Worm (Caenorhabditis elegans) whole organism, L2 larva: ENCODE data around the gene Y41C4A.22.

ENCODE experiments used
- C34F6.9 ChIP-seq: fragments of 150-350 bp; optimal IDR thresholded peaks from 2 replicates; lab custom pipeline; 2014; ENCODE audit warnings: missing biosample characterization, missing genetic modification characterization
- F13H6.1 ChIP-seq: sonication (generic microtip); optimal IDR thresholded peaks from 2 replicates; lab custom pipeline; 2016; ENCODE audit warnings: missing genetic modification characterization, missing compliant biosample characterization
- R02D3.7 ChIP-seq: fragments of 150-350 bp; optimal IDR thresholded peaks from 2 replicates; lab custom pipeline; 2014; ENCODE audit warnings: missing biosample characterization, missing genetic modification characterization
- Y55F3AM.14 ChIP-seq: fragments of 200-800 bp; sonication (Bioruptor generic); optimal IDR thresholded peaks from 2 replicates; lab custom pipeline; 2018; ENCODE audit warnings: mild to moderate bottlenecking, missing genetic modification characterization, missing compliant biosample characterization
- alr-1 ChIP-seq: fragments of 150-350 bp; optimal IDR thresholded peaks from 2 replicates; lab custom pipeline; 2014; ENCODE audit warnings: missing biosample characterization, missing genetic modification characterization
- aly-2 ChIP-seq: fragments of 150-350 bp; optimal IDR thresholded peaks from 2 replicates; lab custom pipeline; 2014; ENCODE audit warnings: missing biosample characterization, missing genetic modification characterization
- blmp-1 ChIP-seq: sonication (generic microtip); optimal IDR thresholded peaks from 2 replicates; lab custom pipeline; 2017; ENCODE audit warnings: missing genetic modification characterization, mild to moderate bottlenecking, missing compliant biosample characterization, antibody characterized with exemption, moderate library complexity; ENCODE audit not compliant: insufficient read depth
- ceh-16 ChIP-seq: fragments of 150-350 bp; optimal IDR thresholded peaks from 2 replicates; lab custom pipeline; 2014; ENCODE audit warnings: missing biosample characterization, missing genetic modification characterization
- ceh-82 ChIP-seq: fragments of 150-350 bp; optimal IDR thresholded peaks from 2 replicates; lab custom pipeline; 2014; ENCODE audit warnings: missing biosample characterization, missing genetic modification characterization
- crh-2 ChIP-seq: sonication (generic microtip); optimal IDR thresholded peaks from 2 replicates; lab custom pipeline; 2017; ENCODE audit warnings: missing biosample characterization, missing genetic modification characterization
- dmd-4 ChIP-seq: sonication (generic microtip); optimal IDR thresholded peaks from 2 replicates; lab custom pipeline; 2017; ENCODE audit warnings: missing biosample characterization, missing genetic modification characterization
- egl-27 ChIP-seq: sonication (generic microtip); optimal IDR thresholded peaks from 3 replicates; lab custom pipeline; 2017; ENCODE audit warnings: missing biosample characterization, missing genetic modification reagents, missing genetic modification characterization
- elt-1 ChIP-seq: fragments of 150-350 bp; optimal IDR thresholded peaks from 2 replicates; lab custom pipeline; 2014; ENCODE audit warnings: missing biosample characterization, missing genetic modification characterization
- elt-3 ChIP-seq: sonication (generic microtip); optimal IDR thresholded peaks from 2 replicates; lab custom pipeline; 2017; ENCODE audit warnings: missing biosample characterization, missing genetic modification characterization
- fos-1 ChIP-seq: fragments of 150-350 bp; optimal IDR thresholded peaks from 2 replicates; lab custom pipeline; 2014; ENCODE audit warnings: missing biosample characterization, missing genetic modification characterization
- lin-11 ChIP-seq: fragments of 150-350 bp; sonication (generic microtip); optimal IDR thresholded peaks from 2 replicates; lab custom pipeline; 2014; ENCODE audit warnings: missing biosample characterization, missing genetic modification characterization, inconsistent platforms, mixed read lengths
- lin-13 ChIP-seq: fragments of 150-350 bp; optimal IDR thresholded peaks from 2 replicates; lab custom pipeline; 2014; ENCODE audit warnings: missing biosample characterization, missing genetic modification reagents, missing genetic modification characterization
- lin-39 ChIP-seq: fragments of 150-350 bp; optimal IDR thresholded peaks from 2 replicates; lab custom pipeline; 2014; ENCODE audit warnings: missing biosample characterization, missing genetic modification reagents, missing genetic modification characterization
- mbf-1 ChIP-seq: sonication (generic microtip); optimal IDR thresholded peaks from 2 replicates; lab custom pipeline; 2017; ENCODE audit warnings: missing biosample characterization, missing genetic modification characterization
- mdl-1 ChIP-seq, 2 experiments: fragments of 150-350 bp in 1 of 2; sonication (generic microtip) in 1 of 2; optimal IDR thresholded peaks; 2 replicates each; lab custom pipeline; 2017; ENCODE audit warnings: missing biosample characterization in 2 of 2, missing genetic modification characterization in 2 of 2
- nhr-11 ChIP-seq: fragments of 150-350 bp; optimal IDR thresholded peaks from 2 replicates; lab custom pipeline; 2014; ENCODE audit warnings: missing biosample characterization, missing genetic modification characterization
- nhr-12 ChIP-seq: fragments of 150-350 bp; optimal IDR thresholded peaks from 2 replicates; lab custom pipeline; 2014; ENCODE audit warnings: missing biosample characterization, missing genetic modification characterization
- nhr-129 ChIP-seq: fragments of 150-350 bp; optimal IDR thresholded peaks from 2 replicates; lab custom pipeline; 2014; ENCODE audit warnings: missing biosample characterization, missing genetic modification characterization
- nhr-21 ChIP-seq: fragments of 150-350 bp; optimal IDR thresholded peaks from 2 replicates; lab custom pipeline; 2014; ENCODE audit warnings: missing biosample characterization, missing genetic modification characterization
- nhr-23 ChIP-seq: fragments of 150-350 bp; optimal IDR thresholded peaks from 2 replicates; lab custom pipeline; 2014; ENCODE audit warnings: missing biosample characterization, missing genetic modification reagents, missing genetic modification characterization
- nhr-6 ChIP-seq: fragments of 150-350 bp; optimal IDR thresholded peaks from 2 replicates; lab custom pipeline; 2014; ENCODE audit warnings: missing biosample characterization, missing genetic modification characterization
- nhr-77 ChIP-seq: fragments of 150-350 bp; optimal IDR thresholded peaks from 2 replicates; lab custom pipeline; 2014; ENCODE audit warnings: missing biosample characterization, missing genetic modification characterization
- peb-1 ChIP-seq: fragments of 150-350 bp; optimal IDR thresholded peaks from 2 replicates; lab custom pipeline; 2014; ENCODE audit warnings: missing biosample characterization, missing genetic modification characterization
- skn-1 ChIP-seq: sonication (generic microtip); optimal IDR thresholded peaks from 2 replicates; lab custom pipeline; 2017; ENCODE audit warnings: missing biosample characterization, missing genetic modification characterization
- sma-3 ChIP-seq: sonication (generic microtip); optimal IDR thresholded peaks from 2 replicates; lab custom pipeline; 2016; ENCODE audit warnings: missing genetic modification reagents, missing genetic modification characterization, missing compliant biosample characterization
- snpc-4 ChIP-seq: fragments of 150-350 bp; optimal IDR thresholded peaks from 2 replicates; lab custom pipeline; 2014; ENCODE audit warnings: missing biosample characterization, missing genetic modification characterization
- unc-39 ChIP-seq: fragments of 150-350 bp; optimal IDR thresholded peaks from 2 replicates; lab custom pipeline; 2014; ENCODE audit warnings: missing biosample characterization, missing genetic modification characterization
- unc-62 ChIP-seq: fragments of 150-350 bp; optimal IDR thresholded peaks from 2 replicates; lab custom pipeline; 2014; ENCODE audit warnings: missing biosample characterization, missing genetic modification reagents, missing genetic modification characterization
- ztf-1 ChIP-seq: fragments of 200-800 bp; sonication (Bioruptor generic); conservative IDR thresholded peaks from 2 replicates; pipeline ENCODE4 v1.3.6; 2022; ENCODE audit warnings: missing genetic modification characterization, missing compliant biosample characterization
- ztf-11 ChIP-seq: sonication (generic microtip); optimal IDR thresholded peaks from 2 replicates; lab custom pipeline; 2017; ENCODE audit warnings: missing biosample characterization, missing genetic modification characterization
- ztf-4 ChIP-seq: fragments of 150-350 bp; optimal IDR thresholded peaks from 2 replicates; lab custom pipeline; 2014; ENCODE audit warnings: missing biosample characterization, missing genetic modification characterization

The Y41C4A.22 gene

ce11 chrIII:11701863-11702262 lies 6.8 kb downstream of the Y41C4A.22 start:
- TF ChIP-seq nhr-21 (tag; lab: Kevin White, UChicago) = no peak
- no peak for TF ChIP-seq ztf-1 (GFP tag; lab: Robert Waterston, UW)
- TF ChIP-seq snpc-4 (tag; lab: Kevin White, UChicago) = no peak
- no peak for TF ChIP-seq R02D3.7 (tag; lab: Kevin White, UChicago)
- TF ChIP-seq unc-39 (tag; lab: Kevin White, UChicago) = no peak
- no peak for TF ChIP-seq dmd-4
- TF ChIP-seq mdl-1 (tag; optimal IDR thresholded peaks at IDR 0.05; lab: Kevin White, UChicago) = no peak
- no peak for TF ChIP-seq peb-1 (tag; lab: Kevin White, UChicago)
- TF ChIP-seq skn-1 (tag; lab: Kevin White, UChicago) = no peak
- TF ChIP-seq crh-2 (tag; lab: Kevin White, UChicago) = no peak
- no peak for TF ChIP-seq ztf-4 (tag; lab: Kevin White, UChicago)
- no peak for TF ChIP-seq egl-27 (tag; lab: Kevin White, UChicago)
- TF ChIP-seq sma-3 (GFP tag; lab: Kevin White, UChicago) = no peak
- TF ChIP-seq elt-3 = no peak
- no peak for TF ChIP-seq ztf-11
- no peak for TF ChIP-seq alr-1
- TF ChIP-seq lin-39 = no peak
- TF ChIP-seq Y55F3AM.14 = no peak
- TF ChIP-seq mbf-1 = no peak
- no peak for TF ChIP-seq fos-1 (tag; lab: Kevin White, UChicago)

DNA sequence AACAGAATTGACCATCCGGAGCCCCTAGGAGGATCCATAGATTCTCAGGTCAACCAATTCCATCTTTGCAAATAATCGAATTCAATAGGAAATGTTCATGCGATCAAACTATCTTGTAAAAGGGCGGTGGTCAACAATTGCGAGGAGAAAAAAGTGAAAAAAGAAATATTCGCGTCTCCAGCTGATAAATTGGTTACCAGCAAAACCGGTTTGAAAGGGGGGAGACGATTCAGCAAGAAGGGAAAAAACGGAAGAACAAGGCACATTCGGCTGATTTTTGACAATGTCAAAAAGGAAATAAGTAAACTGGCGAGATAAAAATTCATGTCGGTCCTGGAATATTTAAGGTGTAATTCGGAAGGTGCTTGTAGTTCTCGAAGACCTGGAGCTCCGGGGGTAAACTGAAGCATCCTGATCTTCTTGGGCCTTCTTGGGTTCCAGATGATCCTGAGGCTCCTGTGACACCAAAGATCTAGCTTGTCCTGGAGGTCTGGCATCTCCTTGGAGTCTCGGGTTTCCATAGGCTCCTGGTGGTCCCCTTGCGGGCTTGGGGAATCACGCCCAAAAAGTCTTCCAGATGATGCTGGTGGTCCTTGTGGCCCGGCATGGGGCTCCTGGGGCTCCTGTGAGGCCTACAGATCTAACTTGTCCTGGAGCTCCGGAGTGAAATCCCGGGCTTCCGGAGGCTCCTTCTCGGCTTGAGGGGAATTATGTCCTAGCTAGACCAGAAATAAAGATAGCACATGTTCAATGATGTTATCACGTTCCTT lies 8.1 kb downstream of the Y41C4A.22 start:
- TF ChIP-seq lin-39 (no peak), nhr-11 (tag; lab: Kevin White, UChicago) (no peak), elt-1 (tag; lab: Kevin White, UChicago) (no peak), C34F6.9 (tag; lab: Kevin White, UChicago) (no peak), unc-62 (GFP tag; lab: Kevin White, UChicago) (no peak), elt-3 (no peak), egl-27 (tag; lab: Kevin White, UChicago) (no peak), blmp-1 (tag; lab: Kevin White, UChicago) (no peak), lin-13 (GFP tag; lab: Kevin White, UChicago) (no peak), ceh-82 (tag; lab: Kevin White, UChicago) (no peak), R02D3.7 (tag; lab: Kevin White, UChicago) (no peak), sma-3 (GFP tag; lab: Kevin White, UChicago) (no peak), mdl-1 (tag; optimal IDR thresholded peaks at IDR 0.05; lab: Kevin White, UChicago) (no peak), ceh-16 (tag; lab: Kevin White, UChicago) (no peak), nhr-77 (tag; lab: Kevin White, UChicago) (no peak), snpc-4 (tag; lab: Kevin White, UChicago) (no peak)

- TF ChIP-seq alr-1 = no peak
- TF ChIP-seq ztf-11 = no peak
- TF ChIP-seq egl-27 (tag; lab: Kevin White, UChicago) = no peak
- no peak for TF ChIP-seq ztf-1 (GFP tag; lab: Robert Waterston, UW)
- no peak for TF ChIP-seq Y55F3AM.14
- no peak for TF ChIP-seq nhr-77 (tag; lab: Kevin White, UChicago)
- no peak for TF ChIP-seq nhr-12
Observed at ce11 chrIII:11703776-11704093, 8.7 kb downstream of the Y41C4A.22 start, which contains the start of gene col-95. Gene col-95 (plus strand): TSS chrIII:11703994.

DNA sequence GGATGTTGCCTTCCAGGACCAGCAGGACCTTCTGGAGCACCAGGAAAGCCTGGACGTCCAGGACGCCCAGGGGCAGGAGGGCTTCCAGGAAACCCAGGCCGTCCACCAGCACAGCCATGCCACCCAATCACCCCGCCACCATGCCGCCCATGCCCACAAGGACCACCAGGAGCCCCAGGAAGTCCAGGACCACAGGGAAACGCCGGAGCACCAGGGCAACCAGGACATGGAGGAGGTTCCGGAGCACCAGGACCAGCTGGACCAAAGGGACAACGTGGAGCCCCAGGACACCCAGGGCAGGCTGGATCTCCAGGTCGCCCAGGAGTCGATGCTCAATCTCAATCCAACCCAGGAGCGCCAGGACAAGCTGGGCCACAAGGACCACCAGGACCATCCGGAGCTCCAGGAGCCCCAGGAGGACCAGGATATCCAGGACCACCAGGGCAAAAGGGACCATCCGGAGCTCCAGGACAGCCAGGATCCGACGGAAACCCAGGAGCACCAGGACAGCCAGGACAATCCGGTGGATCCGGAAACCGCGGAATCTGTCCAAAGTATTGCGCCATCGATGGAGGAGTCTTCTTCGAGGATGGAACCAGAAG lies 9.4 kb downstream of the Y41C4A.22 start:
- TF ChIP-seq unc-62 (GFP tag; lab: Kevin White, UChicago) (no peak), nhr-21 (tag; lab: Kevin White, UChicago) (no peak), unc-39 (tag; lab: Kevin White, UChicago) (no peak), nhr-6 (tag; lab: Kevin White, UChicago) (no peak), C34F6.9 (tag; lab: Kevin White, UChicago) (no peak), lin-11 (no peak), dmd-4 (no peak), nhr-23 (tag; lab: Kevin White, UChicago) (no peak), ceh-16 (tag; lab: Kevin White, UChicago) (no peak), fos-1 (tag; lab: Kevin White, UChicago) (no peak), peb-1 (tag; lab: Kevin White, UChicago) (no peak), aly-2 (no peak), F13H6.1 (tag; lab: Kevin White, UChicago) (no peak), sma-3 (GFP tag; lab: Kevin White, UChicago) (no peak), lin-13 (GFP tag; lab: Kevin White, UChicago) (no peak), nhr-129 (tag; lab: Kevin White, UChicago) (no peak), blmp-1 (tag; lab: Kevin White, UChicago) (no peak), Y55F3AM.14 (no peak)
- TF ChIP-seq, all 48 proteins: peak for 0
